Worm (Caenorhabditis elegans) whole organism, young adult: ENCODE measurements around the gene H12D21.6.

Experiments
- B0336.3 ChIP-seq: fragments of 200-800 bp; sonication (Bioruptor generic); IDR thresholded peaks from 2 replicates; pipeline ENCODE4 v1.3.6; 2022; ENCODE audit warnings: missing genetic modification characterization, missing compliant biosample characterization
- D2030.7 ChIP-seq: fragments of 200-800 bp; sonication (Bioruptor generic); IDR thresholded peaks from 2 replicates; pipeline ENCODE4 v1.3.6; 2022; ENCODE audit warnings: missing genetic modification reagents, missing genetic modification characterization, missing compliant biosample characterization
- F39B2.1 ChIP-seq: fragments of 200-800 bp; sonication (Bioruptor generic); IDR thresholded peaks from 2 replicates; pipeline ENCODE4 v1.3.6; 2022; ENCODE audit warnings: missing genetic modification reagents, missing genetic modification characterization, missing compliant biosample characterization
- K11D2.4 ChIP-seq: fragments of 200-800 bp; sonication (Bioruptor generic); IDR thresholded peaks from 2 replicates; pipeline ENCODE4 v1.3.6; 2022; ENCODE audit warnings: missing genetic modification reagents, missing genetic modification characterization, missing compliant biosample characterization
- T07F8.4 ChIP-seq: sonication (generic microtip); optimal IDR thresholded peaks from 2 replicates; lab custom pipeline; 2016; ENCODE audit warnings: mild to moderate bottlenecking, missing genetic modification characterization, moderate library complexity, missing compliant biosample characterization
- T26A5.8 ChIP-seq: sonication (generic microtip); optimal IDR thresholded peaks from 2 replicates; lab custom pipeline; 2016; ENCODE audit warnings: missing genetic modification characterization, missing compliant biosample characterization
- Y53F4B.3 ChIP-seq: fragments of 200-800 bp; sonication (Bioruptor generic); IDR thresholded peaks from 2 replicates; pipeline ENCODE4 v1.3.6; 2022; ENCODE audit warnings: missing genetic modification reagents, missing genetic modification characterization, missing compliant biosample characterization
- ZK185.1 ChIP-seq: sonication (generic microtip); optimal IDR thresholded peaks from 2 replicates; lab custom pipeline; 2016; ENCODE audit warnings: mild to moderate bottlenecking, missing genetic modification characterization, missing compliant biosample characterization; ENCODE audit not compliant: poor library complexity, severe bottlenecking
- ama-1 ChIP-seq, 3 experiments: fragments of 150-350 bp in 1 of 3; sonication (generic microtip) in 2 of 3; optimal IDR thresholded peaks; 2 replicates each; lab custom pipeline; 2014 to 2018; ENCODE audit warnings: missing biosample characterization in 2 of 3, missing genetic modification characterization in 2 of 3, missing genetic modification reagents in 2 of 3
- atf-7 ChIP-seq: sonication (generic microtip); optimal IDR thresholded peaks from 2 replicates; lab custom pipeline; 2017; ENCODE audit warnings: mild to moderate bottlenecking, missing genetic modification characterization, missing compliant biosample characterization
- athp-1 ChIP-seq: sonication (generic microtip); optimal IDR thresholded peaks from 2 replicates; lab custom pipeline; 2017; ENCODE audit warnings: mild to moderate bottlenecking, missing genetic modification characterization, missing compliant biosample characterization
- cebp-1 ChIP-seq, 2 experiments: fragments of 200-800 bp in 1 of 2; sonication (Bioruptor generic) in 1 of 2; sonication (generic microtip) in 1 of 2; IDR thresholded peaks in 1 of 2; optimal IDR thresholded peaks in 1 of 2; 2 replicates each; pipeline versions ENCODE4 v1.3.6 to Lab custom; 2017 to 2022; ENCODE audit warnings: missing compliant biosample characterization in 2 of 2, missing genetic modification characterization in 2 of 2, mild to moderate bottlenecking in 1 of 2, missing genetic modification reagents in 1 of 2, moderate library complexity in 1 of 2
- chd-7 ChIP-seq: sonication (generic microtip); optimal IDR thresholded peaks from 2 replicates; lab custom pipeline; 2016; ENCODE audit warnings: mild to moderate bottlenecking, missing genetic modification characterization, moderate library complexity, missing compliant biosample characterization
- die-1 ChIP-seq: sonication (generic microtip); optimal IDR thresholded peaks from 2 replicates; lab custom pipeline; 2016; ENCODE audit warnings: missing genotype, mild to moderate bottlenecking, missing genetic modification characterization, missing compliant biosample characterization
- dox-1 ChIP-seq: fragments of 200-800 bp; sonication (Bioruptor generic); IDR thresholded peaks from 2 replicates; pipeline ENCODE4 v1.3.6; 2022; ENCODE audit warnings: missing genetic modification reagents, missing genetic modification characterization, missing compliant biosample characterization
- egl-18 ChIP-seq: fragments of 200-800 bp; sonication (Bioruptor generic); IDR thresholded peaks from 2 replicates; pipeline ENCODE4 v1.3.6; 2022; ENCODE audit warnings: missing genetic modification reagents, missing genetic modification characterization, missing compliant biosample characterization
- ekl-4 ChIP-seq: fragments of 200-800 bp; sonication (Bioruptor generic); IDR thresholded peaks from 2 replicates; pipeline ENCODE4 v1.3.6; 2022; ENCODE audit warnings: missing genetic modification reagents, missing genetic modification characterization, missing compliant biosample characterization
- ets-4 ChIP-seq: fragments of 200-800 bp; sonication (Bioruptor generic); optimal IDR thresholded peaks from 2 replicates; lab custom pipeline; 2018; ENCODE audit warnings: mild to moderate bottlenecking, missing genetic modification characterization, missing compliant biosample characterization
- gei-17 ChIP-seq: fragments of 200-800 bp; sonication (Bioruptor generic); optimal IDR thresholded peaks from 2 replicates; lab custom pipeline; 2018; ENCODE audit warnings: mild to moderate bottlenecking, missing genetic modification characterization, missing compliant biosample characterization
- hlh-26 ChIP-seq: fragments of 200-800 bp; sonication (Bioruptor generic); conservative IDR thresholded peaks from 2 replicates; pipeline ENCODE4 v1.3.6; 2022; ENCODE audit warnings: missing genetic modification reagents, missing genetic modification characterization, missing compliant biosample characterization
- hmg-1.2 ChIP-seq: fragments of 200-800 bp; sonication (Bioruptor generic); IDR thresholded peaks from 2 replicates; pipeline ENCODE4 v1.3.6; 2022; ENCODE audit warnings: missing genetic modification reagents, missing genetic modification characterization, missing compliant biosample characterization
- hrde-1 ChIP-seq: sonication (generic microtip); optimal IDR thresholded peaks from 2 replicates; lab custom pipeline; 2016; ENCODE audit warnings: missing genetic modification characterization, mild to moderate bottlenecking, missing compliant biosample characterization, moderate library complexity, missing genotype, missing genetic modification reagents, borderline replicate concordance
- hsf-1 ChIP-seq: fragments of 200-800 bp; sonication (Bioruptor generic); IDR thresholded peaks from 2 replicates; pipeline ENCODE4 v1.3.6; 2022; ENCODE audit warnings: missing genetic modification reagents, missing genetic modification characterization, missing compliant biosample characterization
- let-526 ChIP-seq: fragments of 200-800 bp; sonication (Bioruptor generic); IDR thresholded peaks from 2 replicates; pipeline ENCODE4 v1.3.6; 2022; ENCODE audit warnings: missing genetic modification reagents, missing genetic modification characterization, missing compliant biosample characterization
- let-607 ChIP-seq, 2 experiments: fragments of 200-800 bp in 1 of 2; sonication (Bioruptor generic) in 1 of 2; sonication (generic microtip) in 1 of 2; optimal IDR thresholded peaks; 2 replicates each; lab custom pipeline; 2016 to 2018; ENCODE audit warnings: mild to moderate bottlenecking in 2 of 2, missing compliant biosample characterization in 2 of 2, missing genetic modification characterization in 2 of 2, moderate library complexity in 2 of 2, missing genotype in 1 of 2
- lin-26 ChIP-seq: fragments of 200-800 bp; sonication (Bioruptor generic); IDR thresholded peaks from 2 replicates; pipeline ENCODE4 v1.3.6; 2022; ENCODE audit warnings: missing genetic modification reagents, missing genetic modification characterization, missing compliant biosample characterization
- lin-54 ChIP-seq: fragments of 200-800 bp; sonication (Bioruptor generic); optimal IDR thresholded peaks from 2 replicates; lab custom pipeline; 2018; ENCODE audit warnings: mild to moderate bottlenecking, missing genetic modification characterization, missing compliant biosample characterization
- madf-6 ChIP-seq: fragments of 200-800 bp; sonication (Bioruptor generic); IDR thresholded peaks from 2 replicates; pipeline ENCODE4 v1.3.6; 2022; ENCODE audit warnings: missing genetic modification reagents, missing genetic modification characterization, missing compliant biosample characterization
- mcd-1 ChIP-seq: fragments of 200-800 bp; sonication (Bioruptor generic); IDR thresholded peaks from 2 replicates; pipeline ENCODE4 v1.3.6; 2022; ENCODE audit warnings: missing genetic modification reagents, missing genetic modification characterization, missing compliant biosample characterization
- nfya-1 ChIP-seq: sonication (generic microtip); optimal IDR thresholded peaks from 2 replicates; lab custom pipeline; 2017; ENCODE audit warnings: antibody characterized with exemption, missing compliant biosample characterization, missing genetic modification characterization, borderline replicate concordance; ENCODE audit not compliant: insufficient read depth
- nfyb-1 ChIP-seq: fragments of 200-800 bp; sonication (Bioruptor generic); IDR thresholded peaks from 2 replicates; pipeline ENCODE4 v1.3.6; 2022; ENCODE audit warnings: missing genetic modification reagents, missing genetic modification characterization, missing compliant biosample characterization
- nhr-120 ChIP-seq: fragments of 200-800 bp; sonication (Bioruptor generic); IDR thresholded peaks from 2 replicates; pipeline ENCODE4 v1.3.6; 2022; ENCODE audit warnings: missing genetic modification characterization, missing compliant biosample characterization
- nhr-80 ChIP-seq: sonication (generic microtip); optimal IDR thresholded peaks from 2 replicates; lab custom pipeline; 2016; ENCODE audit warnings: missing genetic modification characterization, missing compliant biosample characterization
- nhr-90 ChIP-seq: sonication (generic microtip); optimal IDR thresholded peaks from 2 replicates; lab custom pipeline; 2016; ENCODE audit warnings: missing genotype, mild to moderate bottlenecking, missing genetic modification characterization, missing compliant biosample characterization
- pha-4 ChIP-seq: fragments of 150-350 bp; sonication (generic microtip); optimal IDR thresholded peaks from 2 replicates; lab custom pipeline; 2014; ENCODE audit warnings: missing biosample characterization, missing genetic modification reagents, missing genetic modification characterization
- rcor-1 ChIP-seq: fragments of 200-800 bp; sonication (Bioruptor generic); IDR thresholded peaks from 2 replicates; pipeline ENCODE4 v1.3.6; 2022; ENCODE audit warnings: missing genetic modification reagents, missing genetic modification characterization, missing compliant biosample characterization
- rec-8 ChIP-seq, 2 experiments: sonication (generic microtip); optimal IDR thresholded peaks; 2 replicates each; lab custom pipeline; 2016; ENCODE audit warnings: mild to moderate bottlenecking in 2 of 2, missing genetic modification characterization in 2 of 2, missing genetic modification reagents in 2 of 2, missing genotype in 2 of 2, missing biosample characterization in 1 of 2, missing compliant biosample characterization in 1 of 2, moderate library complexity in 1 of 2
- repo-1 ChIP-seq: sonication (generic microtip); optimal IDR thresholded peaks from 2 replicates; lab custom pipeline; 2017; ENCODE audit warnings: mild to moderate bottlenecking, missing genetic modification characterization, missing compliant biosample characterization
- rpc-1 ChIP-seq, 2 experiments: fragments of 150-350 bp in 1 of 2; sonication (generic microtip) in 1 of 2; optimal IDR thresholded peaks; 2 replicates each; lab custom pipeline; 2014 to 2018; ENCODE audit warnings: missing biosample characterization in 1 of 2, missing genetic modification characterization in 1 of 2, missing genetic modification reagents in 1 of 2, missing genotype in 1 of 2
- snpc-4 ChIP-seq, 5 experiments: fragments of 150-350 bp in 1 of 5; sonication (generic microtip) in 4 of 5; optimal IDR thresholded peaks; 2 replicates each; lab custom pipeline; 2014 to 2018; ENCODE audit warnings: missing genetic modification characterization in 5 of 5, missing biosample characterization in 3 of 5, antibody characterized with exemption in 2 of 5, mild to moderate bottlenecking in 2 of 5, missing compliant biosample characterization in 2 of 5, missing genotype in 2 of 5, moderate library complexity in 2 of 5, missing genetic modification reagents in 1 of 5
- tbp1 ChIP-seq: fragments of 200-800 bp; sonication (Bioruptor generic); optimal IDR thresholded peaks from 2 replicates; lab custom pipeline; 2018; ENCODE audit warnings: mild to moderate bottlenecking, missing genetic modification characterization, missing compliant biosample characterization
- zim-3 ChIP-seq: sonication (generic microtip); optimal IDR thresholded peaks from 2 replicates; lab custom pipeline; 2017; ENCODE audit warnings: mild to moderate bottlenecking, missing genetic modification characterization, moderate library complexity, missing compliant biosample characterization
- ztf-3 ChIP-seq: fragments of 200-800 bp; sonication (Bioruptor generic); optimal IDR thresholded peaks from 2 replicates; lab custom pipeline; 2018; ENCODE audit warnings: mild to moderate bottlenecking, missing genetic modification characterization, missing compliant biosample characterization

H12D21.6 gene

ce11 chrV:14851206-14851605, 46.4 kb downstream of the H12D21.6 start:
- TF ChIP-seq chd-7 (tag; lab: Kevin White, UChicago) (peak; percentile 19), T07F8.4 (tag; lab: Kevin White, UChicago) (no peak), D2030.7 (no peak), nhr-120 (GFP tag; lab: Robert Waterston, UW) (no peak), ama-1 (optimal IDR thresholded peaks at IDR 0.05; lab: Kevin White, UChicago) (peak; percentile 24), ama-1 (GFP tag; optimal IDR thresholded peaks at IDR 0.05; lab: Kevin White, UChicago) (no peak), hmg-1.2 (peak; percentile 52; the same call in 1 of the 2 replicates), egl-18 (no peak), cebp-1 (GFP tag; IDR thresholded peaks at IDR 0.05; lab: Robert Waterston, UW) (no peak), cebp-1 (tag; optimal IDR thresholded peaks at IDR 0.05; lab: Kevin White, UChicago) (peak; percentile 44)

DNA sequence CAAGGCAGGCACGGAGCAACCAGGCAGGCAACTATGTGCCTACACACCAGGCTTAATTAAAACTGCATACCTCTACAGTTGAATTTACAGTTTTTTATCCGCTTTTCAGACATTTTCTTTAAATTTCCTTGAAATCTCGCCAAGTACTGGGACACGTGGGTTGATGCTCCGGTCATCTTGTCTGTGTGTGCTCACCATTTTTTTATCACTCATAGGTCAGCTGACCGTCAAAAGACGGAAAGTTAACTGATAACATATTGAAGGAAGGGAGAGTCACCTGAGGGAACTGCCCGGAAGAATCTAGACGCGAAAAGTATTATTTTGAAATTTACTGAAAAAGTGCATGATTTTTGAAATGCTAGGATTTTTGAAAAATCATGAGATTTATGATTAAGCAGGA, 47.1 kb downstream of the H12D21.6 start:
- no peak for TF ChIP-seq hlh-26
- peak; percentile 61; the same call in 1 of the 2 replicates for TF ChIP-seq ekl-4
- peak; percentile 11 for TF ChIP-seq ztf-3 (GFP tag; lab: Kevin White, UChicago)
- peak; percentile 48; the same call in 1 of the 2 replicates for TF ChIP-seq let-526 (GFP tag; lab: Robert Waterston, UW)
- peak; percentile 5 for TF ChIP-seq lin-54 (GFP tag; lab: Kevin White, UChicago)
- TF ChIP-seq pha-4 (tag; lab: Kevin White, UChicago) = peak; percentile 82
- no peak for TF ChIP-seq hrde-1
- 0 out of 2 replicates have a peak, but pooled peaks have one; percentile 19 for TF ChIP-seq F39B2.1 (GFP tag; lab: Robert Waterston, UW)
- TF ChIP-seq nfyb-1 (GFP tag; lab: Robert Waterston, UW) = peak; percentile 49; the same call in 1 of the 2 replicates
- TF ChIP-seq cebp-1 (GFP tag; IDR thresholded peaks at IDR 0.05; lab: Robert Waterston, UW) = peak; percentile 48; the same call in 1 of the 2 replicates
- peak; percentile 78 for TF ChIP-seq cebp-1 (tag; optimal IDR thresholded peaks at IDR 0.05; lab: Kevin White, UChicago)
- no peak for TF ChIP-seq rpc-1 (optimal IDR thresholded peaks at IDR 0.05; lab: Kevin White, UChicago)
- no peak for TF ChIP-seq rpc-1 (tag; optimal IDR thresholded peaks at IDR 0.05; lab: Kevin White, UChicago)
- TF ChIP-seq tbp1 (GFP tag; lab: Kevin White, UChicago) = peak; percentile 39
- TF ChIP-seq T26A5.8 = no peak
- peak; percentile 76 for TF ChIP-seq atf-7 (tag; lab: Kevin White, UChicago)
- 0 out of 2 replicates have a peak, but pooled peaks have one; percentile 24 for TF ChIP-seq mcd-1
- TF ChIP-seq dox-1 (GFP tag; lab: Robert Waterston, UW) = peak; percentile 67
- TF ChIP-seq chd-7 (tag; lab: Kevin White, UChicago) = peak; percentile 56
- TF ChIP-seq nhr-90 (tag; lab: Kevin White, UChicago) = peak; percentile 37
- TF ChIP-seq nfya-1 (tag; lab: Kevin White, UChicago) = no peak
- TF ChIP-seq snpc-4 (GFP tag; optimal IDR thresholded peaks at IDR 0.05; lab: Kevin White, UChicago) = no peak
- peak in 1 of 4 experiments; percentile 20 for TF ChIP-seq snpc-4 (tag; optimal IDR thresholded peaks at IDR 0.05; lab: Kevin White, UChicago)
- TF ChIP-seq rcor-1 (GFP tag; lab: Robert Waterston, UW) = no peak
- TF ChIP-seq let-607 (tag; optimal IDR thresholded peaks at IDR 0.05; lab: Kevin White, UChicago) = peak; percentile 14 to 49
- 0 out of 2 replicates have a peak, but pooled peaks have one; percentile 20 for TF ChIP-seq B0336.3 (GFP tag; lab: Robert Waterston, UW)
- peak; percentile 72 for TF ChIP-seq nhr-80 (tag; lab: Kevin White, UChicago)
- peak; percentile 82; the same call in 1 of the 2 replicates for TF ChIP-seq hsf-1 (GFP tag; lab: Robert Waterston, UW)
- TF ChIP-seq ets-4 = peak; percentile 62
- no peak for TF ChIP-seq rec-8 (tag; optimal IDR thresholded peaks at IDR 0.05; lab: Kevin White, UChicago)

DNA sequence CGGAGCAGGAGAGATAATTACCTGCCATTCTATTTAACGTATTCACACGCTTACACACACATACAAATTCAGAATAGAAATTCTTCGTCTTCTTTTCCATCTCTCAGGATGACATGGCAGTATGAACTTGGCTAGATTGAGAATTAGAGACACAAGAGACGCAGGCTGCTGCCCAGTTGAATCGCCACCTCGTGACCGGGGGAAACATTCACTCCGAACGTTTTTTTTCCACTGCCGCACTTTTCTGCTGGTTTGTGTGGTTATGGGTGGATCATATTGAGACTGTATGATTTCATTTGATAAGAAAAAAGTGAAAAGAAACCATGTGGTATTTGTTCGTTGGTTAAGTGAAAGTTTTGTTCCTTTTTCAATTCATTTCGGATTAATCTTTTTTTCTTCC, 48.0 kb downstream of the H12D21.6 start:
- TF ChIP-seq die-1 (tag; lab: Kevin White, UChicago) = peak; percentile 29
- TF ChIP-seq zim-3 (tag; lab: Kevin White, UChicago) = no peak
- TF ChIP-seq ZK185.1 = peak; percentile 53
- 0 out of 2 replicates have a peak, but pooled peaks have one; percentile 24 for TF ChIP-seq cebp-1 (GFP tag; IDR thresholded peaks at IDR 0.05; lab: Robert Waterston, UW)
- TF ChIP-seq cebp-1 (tag; optimal IDR thresholded peaks at IDR 0.05; lab: Kevin White, UChicago) = peak; percentile 76
- TF ChIP-seq madf-6 (GFP tag; lab: Robert Waterston, UW) = no peak
- peak; percentile 69 for TF ChIP-seq atf-7 (tag; lab: Kevin White, UChicago)
- TF ChIP-seq K11D2.4 = peak; percentile 69; the same call in 1 of the 2 replicates
- peak; percentile 49 for TF ChIP-seq athp-1 (tag; lab: Kevin White, UChicago)
- peak; percentile 43 for TF ChIP-seq gei-17 (GFP tag; lab: Kevin White, UChicago)
- no peak for TF ChIP-seq Y53F4B.3
- TF ChIP-seq repo-1 (tag; lab: Kevin White, UChicago) = peak; percentile 48
- TF ChIP-seq lin-26 (GFP tag; lab: Robert Waterston, UW) = no peak
